Worm (Caenorhabditis elegans): ENCODE measurements around the gene itm-2.

DNA sequence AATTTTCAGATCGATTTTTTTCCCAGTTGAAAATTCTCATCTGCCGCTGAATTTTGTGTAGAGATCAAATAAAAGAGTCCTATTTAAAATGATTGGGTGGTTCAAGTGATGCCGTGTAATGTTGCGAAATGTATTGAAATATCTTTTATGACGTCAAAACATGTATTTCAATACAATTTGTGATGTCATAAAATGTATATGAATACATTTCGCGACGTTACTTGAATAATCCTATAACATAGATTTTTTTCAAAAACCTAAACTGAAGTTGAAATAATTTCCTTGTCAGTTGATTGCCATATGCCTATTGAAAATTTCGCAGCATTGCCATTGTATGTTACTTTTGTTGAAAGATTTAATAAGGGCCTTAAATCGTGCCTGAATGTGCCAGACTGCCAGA, 44.6 kb downstream of the itm-2 start, which contains the start of gene F55D1.1:
- TF ChIP-seq sox-4 (tag; optimal IDR thresholded peaks at IDR 0.05) (no peak), pha-4 (tag; optimal IDR thresholded peaks at IDR 0.05) (no peak), dve-1 (tag; optimal IDR thresholded peaks at IDR 0.05) (no peak)
